Worm (Caenorhabditis elegans): Measurements from ENCODE around the gene kin-30.

Gene kin-30

DNA sequence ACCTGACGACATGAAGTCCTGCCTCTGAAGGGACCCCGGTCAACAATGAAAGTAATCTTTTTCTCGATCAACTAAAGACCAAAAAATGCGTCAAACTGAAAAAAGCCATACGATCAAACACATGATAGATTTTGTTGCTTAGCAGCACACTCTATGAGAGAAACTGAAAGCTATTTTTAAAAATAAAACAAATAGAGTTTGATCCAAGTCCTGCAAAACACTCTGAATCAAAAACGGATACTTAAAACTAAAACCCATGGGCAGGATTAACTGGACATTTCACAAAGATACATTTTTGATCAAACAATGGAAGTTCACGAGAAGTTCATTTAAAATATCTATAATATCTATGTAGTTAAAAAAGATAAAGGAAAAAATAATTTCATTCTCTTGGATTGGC, 22.8 kb downstream of the kin-30 start, which contains the start of gene T10H4.13:
Gene T10H4.13 (minus strand): TSS at position 101 of the 400 bp plus-strand sequence.
- no peak for TF ChIP-seq ztf-1 (GFP tag; conservative IDR thresholded peaks at IDR 0.05)
- TF ChIP-seq mbf-1 (tag; optimal IDR thresholded peaks at IDR 0.05), result no peak
- no peak for TF ChIP-seq crh-2 (tag; optimal IDR thresholded peaks at IDR 0.05)
- no peak for TF ChIP-seq nhr-10 (tag; optimal IDR thresholded peaks at IDR 0.05)
- TF ChIP-seq lsy-2 (tag; optimal IDR thresholded peaks at IDR 0.05), result no peak
- no peak for TF ChIP-seq R02D3.7 (tag; optimal IDR thresholded peaks at IDR 0.05)
- TF ChIP-seq ztf-4 (tag; optimal IDR thresholded peaks at IDR 0.05), result no peak
- no peak for TF ChIP-seq ZK546.5 (tag; optimal IDR thresholded peaks at IDR 0.05)
- TF ChIP-seq nhr-23 (tag; optimal IDR thresholded peaks at IDR 0.05), result no peak
- no peak for TF ChIP-seq skn-1 (tag; optimal IDR thresholded peaks at IDR 0.05)
- no peak for TF ChIP-seq nhr-11 (tag; optimal IDR thresholded peaks at IDR 0.05)
- TF ChIP-seq nhr-77 (tag; optimal IDR thresholded peaks at IDR 0.05), result no peak
- TF ChIP-seq gmeb-1 (tag; optimal IDR thresholded peaks at IDR 0.05), result no peak
- TF ChIP-seq ztf-11 (tag; optimal IDR thresholded peaks at IDR 0.05), result no peak
- TF ChIP-seq zag-1 (tag; optimal IDR thresholded peaks at IDR 0.05), result no peak
- TF ChIP-seq F13H6.1 (tag; optimal IDR thresholded peaks at IDR 0.05), result no peak
- no peak for TF ChIP-seq elt-1 (tag; optimal IDR thresholded peaks at IDR 0.05)
- no peak for TF ChIP-seq aly-2 (tag; optimal IDR thresholded peaks at IDR 0.05)

DNA sequence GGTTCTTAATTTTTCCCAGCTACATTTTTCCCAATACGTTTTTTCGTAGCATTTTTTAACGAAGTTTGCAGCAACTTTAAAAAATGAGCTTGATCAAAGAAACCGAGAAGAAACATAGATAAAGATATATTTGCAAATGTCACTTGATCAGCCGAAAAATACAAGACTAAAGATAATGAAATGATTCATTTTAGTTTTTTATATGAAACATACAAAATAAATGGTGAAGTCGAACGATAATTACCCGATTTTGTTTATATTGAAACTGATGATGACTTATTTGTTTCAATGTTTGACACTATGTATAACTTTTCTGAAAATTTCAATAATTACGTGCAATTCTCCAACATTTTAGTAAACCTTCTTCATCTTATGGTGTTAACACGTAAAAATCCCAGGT, 23.7 kb downstream of the kin-30 start, which contains the start of gene srw-22:
Gene srw-22 (plus strand): TSS at position 301 of the 400 bp plus-strand sequence.
- TF ChIP-seq ceh-82 (tag; optimal IDR thresholded peaks at IDR 0.05) (no peak), zag-1 (tag; optimal IDR thresholded peaks at IDR 0.05) (no peak), gmeb-1 (tag; optimal IDR thresholded peaks at IDR 0.05) (no peak), ztf-4 (tag; optimal IDR thresholded peaks at IDR 0.05) (no peak), unc-39 (tag; optimal IDR thresholded peaks at IDR 0.05) (no peak), ceh-16 (tag; optimal IDR thresholded peaks at IDR 0.05) (no peak), snpc-4 (tag; optimal IDR thresholded peaks at IDR 0.05) (no peak), nhr-77 (tag; optimal IDR thresholded peaks at IDR 0.05) (no peak), nhr-25 (tag; optimal IDR thresholded peaks at IDR 0.05) (no peak), ama-1 (optimal IDR thresholded peaks at IDR 0.05) (no peak), alr-1 (tag; optimal IDR thresholded peaks at IDR 0.05) (no peak), lsy-2 (tag; optimal IDR thresholded peaks at IDR 0.05) (no peak), nhr-129 (tag; optimal IDR thresholded peaks at IDR 0.05) (no peak), sem-4 (tag; optimal IDR thresholded peaks at IDR 0.05) (no peak)

DNA sequence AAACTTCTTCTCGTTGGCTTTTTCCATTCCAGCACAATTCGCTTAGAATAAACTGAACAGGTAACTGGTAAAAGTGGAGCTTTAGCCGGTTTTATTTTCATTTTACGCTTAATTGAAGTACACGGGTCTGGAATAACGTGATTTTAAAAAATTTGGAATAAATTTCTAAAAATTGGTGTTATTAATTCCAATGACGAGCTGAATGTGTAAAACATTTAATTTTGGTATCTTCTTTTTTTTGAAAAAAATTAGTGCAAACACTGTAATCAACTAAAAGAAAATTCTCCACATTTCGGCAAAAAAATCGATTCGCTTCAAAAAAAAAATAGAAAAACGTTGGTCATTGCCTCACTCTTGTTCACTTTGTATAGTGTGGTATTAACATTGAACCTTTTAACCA, 27.7 kb downstream of the kin-30 start, which contains the start of gene T10H4.4:
Gene T10H4.4 (minus strand): TSS at position 101 of the 400 bp plus-strand sequence.
- no peak for TF ChIP-seq elt-3 (tag; optimal IDR thresholded peaks at IDR 0.05)
- TF ChIP-seq nhr-23 (tag; optimal IDR thresholded peaks at IDR 0.05), result no peak
- TF ChIP-seq mab-5 (tag; optimal IDR thresholded peaks at IDR 0.05), result no peak
- no peak for TF ChIP-seq unc-62 (GFP tag; optimal IDR thresholded peaks at IDR 0.05)
- TF ChIP-seq ztf-1 (GFP tag; conservative IDR thresholded peaks at IDR 0.05), result no peak
- TF ChIP-seq ztf-11 (tag; optimal IDR thresholded peaks at IDR 0.05), result no peak
- TF ChIP-seq Y55F3AM.14 (GFP tag; optimal IDR thresholded peaks at IDR 0.05), result no peak
- TF ChIP-seq lsy-2 (tag; optimal IDR thresholded peaks at IDR 0.05), result no peak
- no peak for TF ChIP-seq F13H6.1 (tag; optimal IDR thresholded peaks at IDR 0.05)
- no peak for TF ChIP-seq unc-39 (tag; optimal IDR thresholded peaks at IDR 0.05)
- TF ChIP-seq lin-39 (tag; optimal IDR thresholded peaks at IDR 0.05), result no peak
- no peak for TF ChIP-seq peb-1 (tag; optimal IDR thresholded peaks at IDR 0.05)
- TF ChIP-seq ceh-16 (tag; optimal IDR thresholded peaks at IDR 0.05), result no peak
- TF ChIP-seq crh-2 (tag; optimal IDR thresholded peaks at IDR 0.05), result no peak
- no peak for TF ChIP-seq C34F6.9 (tag; optimal IDR thresholded peaks at IDR 0.05)

DNA sequence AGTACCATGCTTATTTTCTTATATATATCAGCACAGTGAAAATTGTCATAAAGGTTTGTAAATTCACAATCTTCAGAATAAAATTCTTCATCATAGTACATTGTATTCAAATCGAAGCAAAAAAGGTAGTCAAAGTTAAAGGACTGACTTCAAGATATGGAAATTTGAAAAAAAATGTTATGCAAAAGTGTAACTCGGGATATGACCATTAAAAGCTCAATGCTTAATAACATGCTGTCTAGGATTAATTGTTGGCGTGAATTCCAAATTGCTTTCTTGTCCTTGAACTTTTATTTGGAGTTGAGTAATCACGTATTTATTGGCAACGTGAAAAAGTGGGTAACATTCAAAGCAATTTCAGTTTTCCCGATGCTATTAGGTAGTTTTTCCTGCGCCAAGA, 30.2 kb downstream of the kin-30 start, which contains the start of gene srw-16:
Gene srw-16 (minus strand): TSS at position 101 of the 400 bp plus-strand sequence.
- TF ChIP-seq gmeb-1 (tag; optimal IDR thresholded peaks at IDR 0.05) (no peak), snpc-4 (tag; optimal IDR thresholded peaks at IDR 0.05) (no peak), C34F6.9 (tag; optimal IDR thresholded peaks at IDR 0.05) (no peak), mab-5 (tag; optimal IDR thresholded peaks at IDR 0.05) (no peak), nhr-77 (tag; optimal IDR thresholded peaks at IDR 0.05) (no peak), egl-27 (tag; optimal IDR thresholded peaks at IDR 0.05) (no peak)

DNA sequence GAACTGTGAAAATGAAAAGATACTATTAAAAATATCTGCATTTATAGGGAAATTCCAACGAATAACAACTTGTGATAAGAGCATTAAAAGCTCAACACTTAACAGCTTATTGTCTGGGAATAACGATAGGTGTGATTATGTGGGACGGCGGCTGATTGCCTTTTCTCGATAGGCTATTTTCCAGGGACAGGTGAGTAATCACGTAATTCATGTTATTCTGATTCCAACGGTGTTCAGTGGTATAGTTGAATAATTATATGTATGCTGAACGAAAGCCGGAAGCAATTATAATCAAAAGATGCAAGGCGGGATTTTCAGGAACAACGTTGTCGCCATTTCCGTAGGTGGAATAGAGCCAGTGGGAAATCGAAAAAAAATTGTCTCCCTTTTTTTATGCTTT, 32.4 kb downstream of the kin-30 start, which contains the start of gene srw-17:
Gene srw-17 (minus strand): TSS at position 101 of the 400 bp plus-strand sequence.
- TF ChIP-seq gmeb-1 (tag; optimal IDR thresholded peaks at IDR 0.05) (no peak), nhr-12 (tag; optimal IDR thresholded peaks at IDR 0.05) (no peak), ztf-1 (GFP tag; conservative IDR thresholded peaks at IDR 0.05) (no peak), dmd-4 (tag; optimal IDR thresholded peaks at IDR 0.05) (no peak), nhr-77 (tag; optimal IDR thresholded peaks at IDR 0.05) (no peak), aly-2 (tag; optimal IDR thresholded peaks at IDR 0.05) (no peak), egl-27 (tag; optimal IDR thresholded peaks at IDR 0.05) (no peak), nhr-129 (tag; optimal IDR thresholded peaks at IDR 0.05) (no peak), ceh-82 (tag; optimal IDR thresholded peaks at IDR 0.05) (no peak), fos-1 (tag; optimal IDR thresholded peaks at IDR 0.05) (no peak), F13H6.1 (tag; optimal IDR thresholded peaks at IDR 0.05) (no peak), ZK546.5 (tag; optimal IDR thresholded peaks at IDR 0.05) (no peak), mbf-1 (tag; optimal IDR thresholded peaks at IDR 0.05) (no peak), nhr-23 (tag; optimal IDR thresholded peaks at IDR 0.05) (no peak)
